Fruit fly (Drosophila melanogaster) whole organism, adult: ENCODE measurements around the gene Rab9.

Source experiments
- CG11617 ChIP-seq: fragments of 200-800 bp; sonication (Bioruptor generic); optimal IDR thresholded peaks from 2 replicates; lab custom pipeline; 2017; ENCODE audit warnings: mild to moderate bottlenecking, missing biosample characterization, missing genetic modification reagents, missing genetic modification characterization
- CG14711 ChIP-seq: fragments of 200-800 bp; sonication (Bioruptor generic); optimal IDR thresholded peaks from 2 replicates; lab custom pipeline; 2018; ENCODE audit warnings: missing biosample characterization, mild to moderate bottlenecking, missing genetic modification characterization, moderate library complexity
- CG1620 ChIP-seq: fragments of 200-800 bp; sonication (Bioruptor generic); optimal IDR thresholded peaks from 2 replicates; lab custom pipeline; 2016; ENCODE audit warnings: missing biosample characterization, missing genetic modification characterization
- CG7045 ChIP-seq: fragments of 200-800 bp; sonication (Bioruptor generic); optimal IDR thresholded peaks from 2 replicates; lab custom pipeline; 2017; ENCODE audit warnings: missing biosample characterization, mild to moderate bottlenecking, missing genetic modification characterization
- Mnt ChIP-seq: fragments of 200-800 bp; sonication (Bioruptor generic); optimal IDR thresholded peaks from 2 replicates; lab custom pipeline; 2016; ENCODE audit warnings: missing biosample characterization, mild to moderate bottlenecking, missing genetic modification characterization
- bab1 ChIP-seq: fragments of 200-800 bp; sonication (Bioruptor generic); optimal IDR thresholded peaks from 3 replicates; lab custom pipeline; 2019; ENCODE audit warnings: missing biosample characterization, mild to moderate bottlenecking, missing genetic modification characterization, moderate library complexity
- cic ChIP-seq: fragments of 200-800 bp; sonication (Bioruptor generic); optimal IDR thresholded peaks from 2 replicates; lab custom pipeline; 2017; ENCODE audit warnings: missing biosample characterization, mild to moderate bottlenecking, missing genetic modification characterization, moderate library complexity

DNA sequence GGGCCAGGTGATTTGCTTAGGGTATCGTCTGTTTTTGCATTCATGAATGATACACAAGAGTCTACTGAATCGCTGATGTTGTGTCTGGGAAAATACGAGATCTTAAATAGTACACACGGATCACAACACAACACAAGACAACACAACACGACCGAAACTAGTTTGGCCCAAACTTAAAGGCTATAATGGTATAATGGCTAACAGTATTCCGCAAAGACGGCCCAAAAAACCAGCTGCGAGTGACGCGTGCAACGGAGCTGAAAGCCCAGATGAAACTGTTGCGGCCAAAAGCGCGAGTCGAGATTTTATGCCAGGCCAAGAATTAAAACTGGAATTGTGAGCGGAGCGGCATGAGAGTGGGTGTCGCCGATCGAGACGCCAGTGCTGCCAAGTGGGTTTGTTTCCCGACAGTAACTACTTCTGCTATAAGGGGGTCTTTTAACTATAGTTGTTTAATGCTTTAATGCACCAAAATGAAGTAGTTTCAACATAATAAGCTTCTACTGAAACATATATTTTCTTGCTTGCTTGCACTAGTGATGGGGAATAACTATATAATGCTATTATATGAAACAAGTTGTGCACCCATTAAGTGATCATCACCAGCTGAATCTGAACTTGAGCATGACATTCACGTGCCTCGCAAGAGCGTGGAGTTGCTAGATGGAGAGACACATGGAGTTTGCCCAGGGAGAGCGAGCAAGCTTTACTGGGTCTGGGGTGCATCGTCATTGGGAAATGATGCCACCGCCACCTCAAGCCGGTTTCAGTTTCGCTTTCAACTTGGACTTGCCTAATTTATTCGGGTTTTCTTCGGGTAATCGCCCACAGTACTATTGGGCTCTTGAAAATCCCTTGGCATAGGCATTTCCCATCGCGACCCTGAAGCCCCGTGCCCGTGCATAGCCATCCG, 6.6 kb downstream of the Rab9 start:
- TF ChIP-seq bab1 (GFP tag; lab: Kevin White, UChicago), result no peak
- no peak for TF ChIP-seq CG1620 (GFP tag; lab: Kevin White, UChicago)
- no peak for TF ChIP-seq CG14711 (tag; lab: Kevin White, UChicago)
- TF ChIP-seq CG11617, result no peak
- TF ChIP-seq CG7045 (GFP tag; lab: Kevin White, UChicago), result no peak
- no peak for TF ChIP-seq Mnt (GFP tag; lab: Kevin White, UChicago)
- TF ChIP-seq cic (GFP tag; lab: Kevin White, UChicago), result no peak
